Worm (Caenorhabditis elegans) whole organism, early embryonic: Measurements from ENCODE around the gene F20G2.2.

ENCODE experiments used
- B0310.2 ChIP-seq: sonication (generic microtip); optimal IDR thresholded peaks from 2 replicates; lab custom pipeline; 2016; ENCODE audit warnings: mild to moderate bottlenecking, missing genetic modification characterization, missing compliant biosample characterization
- F13C5.2 ChIP-seq: sonication (generic microtip); optimal IDR thresholded peaks from 2 replicates; lab custom pipeline; 2017; ENCODE audit warnings: mild to moderate bottlenecking, missing genetic modification characterization, inconsistent platforms, missing compliant biosample characterization
- aly-1 ChIP-seq: sonication (generic microtip); optimal IDR thresholded peaks from 2 replicates; lab custom pipeline; 2016; ENCODE audit warnings: missing genetic modification characterization, missing compliant biosample characterization
- ama-1 ChIP-seq: fragments of 150-350 bp; optimal IDR thresholded peaks from 2 replicates; lab custom pipeline; 2014
- ceh-13 ChIP-seq: fragments of 200-800 bp; sonication (Bioruptor generic); optimal IDR thresholded peaks from 2 replicates; lab custom pipeline; 2018; ENCODE audit warnings: mild to moderate bottlenecking, missing genetic modification characterization, missing compliant biosample characterization
- ceh-36 ChIP-seq: sonication (generic microtip); optimal IDR thresholded peaks from 2 replicates; lab custom pipeline; 2016; ENCODE audit warnings: missing genetic modification characterization, inconsistent platforms, missing compliant biosample characterization
- ets-7 ChIP-seq: sonication (generic microtip); optimal IDR thresholded peaks from 2 replicates; lab custom pipeline; 2016; ENCODE audit warnings: missing genotype, missing genetic modification characterization, missing compliant biosample characterization
- flt-1 ChIP-seq: fragments of 200-800 bp; sonication (Bioruptor generic); IDR thresholded peaks from 2 replicates; pipeline ENCODE4 v1.3.6; 2022; ENCODE audit warnings: missing genetic modification characterization, missing compliant biosample characterization
- hmbx-1 ChIP-seq: sonication (generic microtip); optimal IDR thresholded peaks from 2 replicates; lab custom pipeline; 2016; ENCODE audit warnings: mild to moderate bottlenecking, missing genetic modification characterization, missing compliant biosample characterization
- hmg-4 ChIP-seq: fragments of 200-800 bp; sonication (Bioruptor generic); optimal IDR thresholded peaks from 2 replicates; lab custom pipeline; 2018; ENCODE audit warnings: mild to moderate bottlenecking, missing genetic modification characterization, missing compliant biosample characterization
- hnd-1 ChIP-seq: sonication (generic microtip); optimal IDR thresholded peaks from 2 replicates; lab custom pipeline; 2016; ENCODE audit warnings: missing genetic modification characterization, missing compliant biosample characterization
- pes-1 ChIP-seq: fragments of 200-800 bp; sonication (Bioruptor generic); IDR thresholded peaks from 2 replicates; pipeline ENCODE4 v1.3.6; 2022; ENCODE audit warnings: missing genetic modification reagents, missing genetic modification characterization, missing compliant biosample characterization
- scrt-1 ChIP-seq: fragments of 200-800 bp; sonication (Bioruptor generic); IDR thresholded peaks from 2 replicates; pipeline ENCODE4 v1.3.6; 2022; ENCODE audit warnings: missing genetic modification characterization, missing compliant biosample characterization
- sea-1 ChIP-seq: fragments of 200-800 bp; sonication (Bioruptor generic); conservative IDR thresholded peaks from 2 replicates; pipeline ENCODE4 v1.3.6; 2022; ENCODE audit warnings: missing genetic modification characterization, missing compliant biosample characterization
- tbx-11 ChIP-seq: fragments of 200-800 bp; sonication (Bioruptor generic); IDR thresholded peaks from 2 replicates; pipeline ENCODE4 v1.3.6; 2022; ENCODE audit warnings: missing genetic modification characterization, missing compliant biosample characterization
- tbx-37 ChIP-seq: fragments of 200-800 bp; sonication (Bioruptor generic); conservative IDR thresholded peaks from 2 replicates; pipeline ENCODE4 v1.3.6; 2022; ENCODE audit warnings: missing genetic modification reagents, missing genetic modification characterization, missing compliant biosample characterization
- tra-4 ChIP-seq: sonication (generic microtip); optimal IDR thresholded peaks from 2 replicates; lab custom pipeline; 2017; ENCODE audit warnings: missing genetic modification characterization, missing compliant biosample characterization

F20G2.2 gene

DNA sequence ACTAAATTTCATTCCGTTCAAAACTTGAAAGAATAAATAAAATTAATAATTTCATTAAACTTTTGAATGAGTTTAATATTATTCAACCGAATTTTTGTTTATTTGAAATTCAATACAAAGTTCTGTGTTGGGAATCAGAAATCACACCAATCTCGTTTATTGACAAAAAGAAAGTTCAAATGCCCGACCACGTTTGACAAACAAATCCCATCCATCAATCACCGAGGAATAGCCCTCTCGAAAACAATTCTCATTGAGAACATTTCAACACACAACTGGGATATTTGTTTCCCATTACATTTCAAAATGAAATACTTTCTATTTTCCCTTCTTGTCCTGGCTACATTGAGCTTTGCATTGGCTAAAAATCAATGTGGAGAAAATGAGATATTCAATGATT, 21.6 kb upstream of the F20G2.2 start, which contains the start of gene F53C11.9:
Gene F53C11.9, plus strand, starts transcription at position 159 of the 400 bp plus-strand sequence.
- TF ChIP-seq F13C5.2 (no peak), hmbx-1 (tag; lab: Kevin White, UChicago) (no peak), tra-4 (tag; lab: Kevin White, UChicago) (no peak), B0310.2 (no peak), aly-1 (tag; lab: Kevin White, UChicago) (no peak), tbx-37 (no peak), hmg-4 (GFP tag; lab: Kevin White, UChicago) (no peak), pes-1 (GFP tag; lab: Robert Waterston, UW) (no peak), ceh-13 (GFP tag; lab: Kevin White, UChicago) (no peak), ceh-36 (tag; lab: Kevin White, UChicago) (no peak), hnd-1 (tag; lab: Kevin White, UChicago) (no peak), flt-1 (GFP tag; lab: Robert Waterston, UW) (no peak), ets-7 (no peak), sea-1 (GFP tag; lab: Robert Waterston, UW) (no peak), tbx-11 (no peak), scrt-1 (no peak), ama-1 (lab: Kevin White, UChicago) (no peak)

DNA sequence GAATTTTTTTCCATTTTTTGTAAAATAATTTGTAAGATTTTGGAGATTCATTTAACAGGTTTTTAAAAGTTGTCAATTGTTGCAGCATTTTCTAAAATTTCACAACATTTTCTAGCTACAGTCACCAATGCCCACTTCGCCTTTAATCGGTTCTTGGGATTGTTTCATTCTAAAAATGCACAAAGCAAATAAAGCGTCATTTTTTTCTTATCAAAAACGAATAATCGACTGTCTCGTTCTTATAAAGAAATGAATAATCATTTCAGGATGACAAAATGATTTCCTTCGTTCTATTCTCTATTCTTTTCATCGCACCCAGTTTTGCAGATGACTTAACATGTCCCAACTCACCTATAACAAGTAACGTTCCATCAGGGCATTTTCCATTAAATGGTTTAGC, 19.3 kb upstream of the F20G2.2 start, which contains the start of gene F53C11.1:
Gene F53C11.1, plus strand, starts transcription at position 268 of the 400 bp plus-strand sequence.
- TF ChIP-seq flt-1 (GFP tag; lab: Robert Waterston, UW) (no peak), ceh-36 (tag; lab: Kevin White, UChicago) (no peak), tra-4 (tag; lab: Kevin White, UChicago) (no peak), tbx-37 (no peak), F13C5.2 (no peak), aly-1 (tag; lab: Kevin White, UChicago) (no peak), hmbx-1 (tag; lab: Kevin White, UChicago) (no peak), ets-7 (no peak), hmg-4 (GFP tag; lab: Kevin White, UChicago) (no peak), B0310.2 (no peak)

DNA sequence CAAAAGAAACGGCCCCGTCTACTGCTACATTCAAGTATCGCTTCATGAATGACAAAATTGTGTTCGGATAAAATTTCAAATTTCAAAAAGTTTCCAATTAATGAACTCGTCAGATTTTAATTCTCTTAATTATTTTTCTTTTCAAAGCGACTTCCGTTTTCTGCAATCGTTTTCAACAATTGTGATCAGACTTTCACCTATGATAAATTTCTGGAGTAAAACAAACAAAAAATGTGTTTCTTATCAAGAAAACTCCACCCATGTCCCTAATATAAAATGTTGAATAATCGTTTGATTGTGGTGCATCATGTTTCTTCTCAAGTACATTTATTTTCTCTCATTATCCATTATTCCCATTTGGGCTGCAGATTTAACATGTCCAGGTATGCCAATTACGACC, 15.0 kb upstream of the F20G2.2 start, which contains the start of gene F20G2.5:
Gene F20G2.5, plus strand, starts transcription at position 301 of the 400 bp plus-strand sequence.
- TF ChIP-seq scrt-1 (no peak), ama-1 (lab: Kevin White, UChicago) (no peak), ets-7 (no peak), F13C5.2 (no peak), ceh-36 (tag; lab: Kevin White, UChicago) (no peak), pes-1 (GFP tag; lab: Robert Waterston, UW) (no peak), hmg-4 (GFP tag; lab: Kevin White, UChicago) (no peak), flt-1 (GFP tag; lab: Robert Waterston, UW) (no peak), ceh-13 (GFP tag; lab: Kevin White, UChicago) (no peak), hnd-1 (tag; lab: Kevin White, UChicago) (no peak), tra-4 (tag; lab: Kevin White, UChicago) (no peak), tbx-11 (no peak), aly-1 (tag; lab: Kevin White, UChicago) (no peak), B0310.2 (no peak), sea-1 (GFP tag; lab: Robert Waterston, UW) (no peak)

DNA sequence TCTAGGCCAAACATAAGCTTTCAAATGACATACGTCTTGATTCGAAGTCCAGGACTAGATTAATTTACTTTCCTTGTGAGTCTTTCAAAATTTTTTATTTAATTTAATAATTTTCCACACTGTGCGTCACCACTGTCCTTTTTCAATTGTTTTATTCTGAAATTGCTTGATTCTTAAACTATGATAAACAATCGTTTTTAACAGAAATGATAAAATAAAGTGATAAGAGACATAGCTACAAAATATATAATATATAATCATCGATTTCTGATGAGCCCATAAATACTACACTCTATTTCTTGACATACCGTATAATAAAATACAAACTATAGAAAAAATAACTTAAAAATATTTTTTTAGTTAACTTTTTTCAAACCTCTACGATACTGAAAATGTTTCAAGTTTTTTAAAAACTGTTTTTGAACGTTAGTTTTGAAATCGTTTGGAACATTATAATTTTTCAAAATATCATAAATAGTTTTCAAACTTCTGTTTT, 12.8 kb upstream of the F20G2.2 start, which contains the start of gene nas-24:
Gene nas-24, plus strand, starts transcription at position 446 of the 496 bp plus-strand sequence.
- TF ChIP-seq hmg-4 (GFP tag; lab: Kevin White, UChicago): no peak
- no peak for TF ChIP-seq ceh-36 (tag; lab: Kevin White, UChicago)
- TF ChIP-seq tbx-11: no peak
- no peak for TF ChIP-seq hnd-1 (tag; lab: Kevin White, UChicago)
- no peak for TF ChIP-seq flt-1 (GFP tag; lab: Robert Waterston, UW)
- no peak for TF ChIP-seq scrt-1
- no peak for TF ChIP-seq sea-1 (GFP tag; lab: Robert Waterston, UW)
- no peak for TF ChIP-seq F13C5.2
- TF ChIP-seq ceh-13 (GFP tag; lab: Kevin White, UChicago): no peak
- TF ChIP-seq ets-7: no peak
- no peak for TF ChIP-seq aly-1 (tag; lab: Kevin White, UChicago)
- TF ChIP-seq tra-4 (tag; lab: Kevin White, UChicago): no peak
- no peak for TF ChIP-seq ama-1 (lab: Kevin White, UChicago)
- no peak for TF ChIP-seq hmbx-1 (tag; lab: Kevin White, UChicago)
- no peak for TF ChIP-seq pes-1 (GFP tag; lab: Robert Waterston, UW)
- TF ChIP-seq tbx-37: no peak
- no peak for TF ChIP-seq B0310.2

DNA sequence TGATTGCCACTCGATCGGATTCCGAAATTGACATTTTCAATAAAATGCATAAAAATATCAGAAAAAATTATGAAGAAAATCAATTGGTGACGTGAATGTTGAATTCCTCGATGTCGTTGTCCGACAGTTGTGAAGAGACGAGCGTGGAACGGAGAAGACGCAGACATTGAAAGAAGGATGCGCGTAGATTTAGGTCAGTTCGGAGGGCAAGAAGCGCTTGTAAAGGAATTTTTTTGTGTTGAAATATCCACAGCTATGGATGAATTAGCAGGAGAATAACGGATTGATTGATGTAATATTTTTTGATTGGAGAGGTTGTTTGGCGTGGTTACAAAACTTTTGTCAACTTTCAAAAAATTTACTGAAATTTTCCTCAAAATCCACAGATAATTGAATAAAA, 12.2 kb upstream of the F20G2.2 start, which contains the start of gene F20G2.3:
Gene F20G2.3, minus strand, starts transcription at position 101 of the 400 bp plus-strand sequence.
- TF ChIP-seq tbx-11: no peak

DNA sequence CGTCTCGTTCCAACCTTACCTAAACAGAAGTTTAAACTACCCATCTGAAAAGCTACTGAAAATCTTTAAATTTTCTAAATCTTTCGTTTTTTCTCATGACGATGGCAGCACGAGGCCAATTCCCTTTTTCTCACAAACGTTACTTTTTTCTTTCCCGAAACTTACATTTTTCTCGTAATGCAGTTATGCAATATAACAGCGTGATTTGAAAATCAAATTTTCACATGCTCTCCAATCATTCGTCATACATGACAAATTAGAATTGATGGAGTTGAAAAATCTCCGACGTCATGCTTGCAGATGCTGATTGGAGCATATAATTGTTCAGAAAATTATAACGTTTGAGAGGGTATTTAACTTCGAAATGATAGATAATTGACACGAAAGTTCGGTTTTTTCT, 7.5 kb upstream of the F20G2.2 start:
- TF ChIP-seq hmg-4 (GFP tag; lab: Kevin White, UChicago): no peak
- TF ChIP-seq ets-7: no peak
- no peak for TF ChIP-seq pes-1 (GFP tag; lab: Robert Waterston, UW)
- TF ChIP-seq ceh-13 (GFP tag; lab: Kevin White, UChicago): no peak
- no peak for TF ChIP-seq B0310.2
- no peak for TF ChIP-seq ama-1 (lab: Kevin White, UChicago)
- TF ChIP-seq tra-4 (tag; lab: Kevin White, UChicago): no peak
- no peak for TF ChIP-seq hmbx-1 (tag; lab: Kevin White, UChicago)
- TF ChIP-seq aly-1 (tag; lab: Kevin White, UChicago): no peak
- TF ChIP-seq scrt-1: no peak
- no peak for TF ChIP-seq F13C5.2
- TF ChIP-seq ceh-36 (tag; lab: Kevin White, UChicago): no peak
- no peak for TF ChIP-seq tbx-37
- no peak for TF ChIP-seq tbx-11
- TF ChIP-seq flt-1 (GFP tag; lab: Robert Waterston, UW): no peak
- no peak for TF ChIP-seq hnd-1 (tag; lab: Kevin White, UChicago)
- no peak for TF ChIP-seq sea-1 (GFP tag; lab: Robert Waterston, UW)

DNA sequence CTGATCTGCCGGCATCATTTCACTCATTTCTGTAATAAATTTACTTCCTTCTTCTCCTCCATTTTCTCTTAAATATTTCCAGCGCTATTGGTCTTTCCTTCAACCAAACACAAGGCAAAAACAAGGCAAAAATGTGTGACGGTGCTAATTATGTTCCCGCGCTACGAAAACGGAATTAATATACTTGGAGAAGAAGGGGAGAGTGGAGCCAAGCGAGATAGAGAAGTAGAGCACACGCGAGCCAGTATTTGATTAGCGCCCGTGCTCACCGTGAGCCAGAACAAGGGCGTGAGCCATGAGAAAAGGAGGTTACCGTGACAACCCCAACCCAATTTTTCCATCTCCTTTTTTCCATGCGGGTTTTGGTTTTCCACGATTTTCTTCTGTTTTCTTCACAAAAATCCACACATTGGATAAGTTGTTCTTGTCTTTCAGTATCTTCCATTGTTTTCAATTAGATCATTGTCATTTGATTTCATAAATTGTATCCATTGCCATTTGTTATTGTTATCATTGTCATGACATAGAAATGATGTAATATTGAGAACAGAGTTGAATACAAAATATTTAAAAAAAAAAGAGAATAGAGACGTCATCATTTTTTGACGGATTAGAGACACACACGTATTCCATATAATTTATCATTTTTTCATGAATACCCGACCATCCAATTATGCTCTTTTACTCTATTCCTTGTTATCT, 6.4 kb upstream of the F20G2.2 start, which contains the start of gene F20G2.6:
Gene F20G2.6, plus strand, starts transcription at position 652 of the 702 bp plus-strand sequence.
- TF ChIP-seq ceh-36 (tag; lab: Kevin White, UChicago) (no peak), ceh-13 (GFP tag; lab: Kevin White, UChicago) (no peak), hmbx-1 (tag; lab: Kevin White, UChicago) (no peak), ama-1 (lab: Kevin White, UChicago) (no peak)
